Fruit fly (Drosophila melanogaster) whole organism, embryonic: ENCODE data around the gene Nplp3.

ENCODE experiments used
- Abd-B ChIP-seq: fragments of 200-800 bp; sonication (Bioruptor generic); optimal IDR thresholded peaks from 2 replicates; lab custom pipeline; 2018; ENCODE audit warnings: missing biosample characterization, mild to moderate bottlenecking, missing genetic modification characterization, moderate library complexity
- Antp ChIP-seq: fragments of 200-800 bp; sonication (Bioruptor generic); optimal IDR thresholded peaks from 3 replicates; lab custom pipeline; 2016; ENCODE audit warnings: missing biosample characterization, missing genetic modification characterization
- C15 ChIP-seq: fragments of 200-800 bp; sonication (Bioruptor generic); IDR thresholded peaks from 3 replicates; pipeline ENCODE4 v1.3.6; 2022; ENCODE audit warnings: missing biosample characterization, missing genetic modification characterization
- CG10209 ChIP-seq: fragments of 200-800 bp; sonication (Bioruptor generic); optimal IDR thresholded peaks from 3 replicates; lab custom pipeline; 2017; ENCODE audit warnings: missing biosample characterization, mild to moderate bottlenecking, missing genetic modification characterization, missing genetic modification reagents
- CG10366 ChIP-seq: fragments of 200-800 bp; sonication (Bioruptor generic); IDR thresholded peaks from 2 replicates; pipeline ENCODE4 v1.3.6; 2022; ENCODE audit warnings: missing biosample characterization, missing genetic modification characterization
- CG10565 ChIP-seq: fragments of 200-800 bp; sonication (Bioruptor generic); optimal IDR thresholded peaks from 3 replicates; lab custom pipeline; 2016; ENCODE audit warnings: missing biosample characterization, mild to moderate bottlenecking, missing genetic modification characterization
- CG10654 ChIP-seq: fragments of 200-800 bp; sonication (Bioruptor generic); optimal IDR thresholded peaks from 2 replicates; lab custom pipeline; 2016; ENCODE audit warnings: missing biosample characterization, missing genetic modification characterization
- CG11456 ChIP-seq: fragments of 200-800 bp; sonication (Bioruptor generic); IDR thresholded peaks from 3 replicates; pipeline ENCODE4 v1.3.6; 2022; ENCODE audit warnings: missing biosample characterization, missing genetic modification characterization
- CG11560 ChIP-seq: fragments of 200-800 bp; sonication (Bioruptor generic); IDR thresholded peaks from 3 replicates; pipeline ENCODE4 v1.3.6; 2022; ENCODE audit warnings: missing biosample characterization, missing genetic modification characterization
- CG12104 ChIP-seq: fragments of 200-800 bp; sonication (Bioruptor generic); optimal IDR thresholded peaks from 3 replicates; lab custom pipeline; 2016; ENCODE audit warnings: missing biosample characterization, missing genetic modification characterization
- CG12659 ChIP-seq: fragments of 200-800 bp; sonication (Bioruptor generic); optimal IDR thresholded peaks from 3 replicates; lab custom pipeline; 2017; ENCODE audit warnings: mild to moderate bottlenecking, missing biosample characterization, missing genetic modification reagents, missing genetic modification characterization
- CG13123 ChIP-seq: fragments of 200-800 bp; sonication (Bioruptor generic); optimal IDR thresholded peaks from 2 replicates; lab custom pipeline; 2016; ENCODE audit warnings: missing biosample characterization, missing genetic modification characterization
- CG13287 ChIP-seq: fragments of 200-800 bp; sonication (Bioruptor generic); IDR thresholded peaks from 2 replicates; pipeline ENCODE4 v1.3.6; 2022; ENCODE audit warnings: missing biosample characterization, missing genetic modification characterization; ENCODE audit not compliant: partially characterized antibody
- CG16779 ChIP-seq: fragments of 200-800 bp; sonication (Bioruptor generic); IDR thresholded peaks from 2 replicates; pipeline ENCODE4 v1.3.6; 2022; ENCODE audit warnings: missing biosample characterization, missing genetic modification characterization
- CG2678 ChIP-seq: fragments of 200-800 bp; sonication (Bioruptor generic); optimal IDR thresholded peaks from 3 replicates; lab custom pipeline; 2019; ENCODE audit warnings: missing biosample characterization, mild to moderate bottlenecking, missing genetic modification characterization, moderate library complexity
- CG31224 ChIP-seq: fragments of 200-800 bp; sonication (Bioruptor generic); IDR thresholded peaks from 2 replicates; pipeline ENCODE4 v1.3.6; 2022; ENCODE audit warnings: missing biosample characterization, missing genetic modification characterization
- CG3726 ChIP-seq: fragments of 200-800 bp; sonication (Bioruptor generic); IDR thresholded peaks from 3 replicates; pipeline ENCODE4, ENCODE4 v1.3.6; 2022; ENCODE audit warnings: missing biosample characterization, missing genetic modification characterization
- CG42726 ChIP-seq: fragments of 200-800 bp; sonication (Bioruptor generic); IDR thresholded peaks from 2 replicates; pipeline ENCODE4 v1.3.6; 2022; ENCODE audit warnings: missing biosample characterization, missing genetic modification characterization; ENCODE audit not compliant: partially characterized antibody
- CG4617 ChIP-seq: fragments of 200-800 bp; sonication (Bioruptor generic); optimal IDR thresholded peaks from 3 replicates; lab custom pipeline; 2016; ENCODE audit warnings: missing biosample characterization, missing genetic modification characterization, borderline replicate concordance
- CG4730 ChIP-seq: fragments of 200-800 bp; sonication (Bioruptor generic); IDR thresholded peaks from 2 replicates; pipeline ENCODE4 v1.3.6; 2022; ENCODE audit warnings: missing biosample characterization, missing genetic modification characterization
- CG7987 ChIP-seq: fragments of 200-800 bp; sonication (Bioruptor generic); optimal IDR thresholded peaks from 2 replicates; lab custom pipeline; 2018; ENCODE audit warnings: missing biosample characterization, mild to moderate bottlenecking, missing genetic modification characterization, moderate library complexity
- CG9727 ChIP-seq: fragments of 200-800 bp; sonication (Bioruptor generic); optimal IDR thresholded peaks from 3 replicates; lab custom pipeline; 2017; ENCODE audit warnings: missing biosample characterization, mild to moderate bottlenecking, missing genetic modification characterization
- CoRest ChIP-seq: fragments of 200-800 bp; sonication (Bioruptor generic); optimal IDR thresholded peaks from 3 replicates; lab custom pipeline; 2018; ENCODE audit warnings: missing biosample characterization, mild to moderate bottlenecking, missing genetic modification characterization, moderate library complexity
- E2f2 ChIP-seq: fragments of 200-800 bp; sonication (Bioruptor generic); IDR thresholded peaks from 2 replicates; pipeline ENCODE4 v1.3.6; 2022; ENCODE audit warnings: missing biosample characterization, missing genetic modification characterization
- Gsc ChIP-seq: fragments of 200-800 bp; sonication (Bioruptor generic); IDR thresholded peaks from 2 replicates; pipeline ENCODE4 v1.3.6; 2022; ENCODE audit warnings: missing biosample characterization, missing genetic modification characterization
- Meics ChIP-seq: fragments of 200-800 bp; sonication (Bioruptor generic); optimal IDR thresholded peaks from 2 replicates; lab custom pipeline; 2017; ENCODE audit warnings: missing biosample characterization, mild to moderate bottlenecking, missing genetic modification characterization
- NC2β ChIP-seq: fragments of 200-800 bp; sonication (Bioruptor generic); optimal IDR thresholded peaks from 2 replicates; lab custom pipeline; 2016; ENCODE audit warnings: missing biosample characterization, missing genetic modification characterization
- NK7.1 ChIP-seq: fragments of 200-800 bp; sonication (Bioruptor generic); optimal IDR thresholded peaks from 3 replicates; lab custom pipeline; 2016; ENCODE audit warnings: missing biosample characterization, missing genetic modification characterization
- Ptx1 ChIP-seq: fragments of 200-800 bp; sonication (Bioruptor generic); IDR thresholded peaks from 2 replicates; pipeline ENCODE4 v1.3.6; 2022; ENCODE audit warnings: missing biosample characterization, missing genetic modification characterization
- Rfx ChIP-seq: fragments of 200-800 bp; sonication (Bioruptor generic); IDR thresholded peaks from 2 replicates; pipeline ENCODE4 v1.3.6; 2022; ENCODE audit warnings: missing biosample characterization, missing genetic modification characterization
- Sox100B ChIP-seq: fragments of 200-800 bp; sonication (Bioruptor generic); optimal IDR thresholded peaks from 3 replicates; lab custom pipeline; 2018; ENCODE audit warnings: missing biosample characterization, mild to moderate bottlenecking, missing genetic modification characterization
- TFAM ChIP-seq: fragments of 200-800 bp; sonication (Bioruptor generic); optimal IDR thresholded peaks from 2 replicates; lab custom pipeline; 2017; ENCODE audit warnings: missing biosample characterization, missing genetic modification characterization, inconsistent platforms
- Vsx1 ChIP-seq: fragments of 200-800 bp; sonication (Bioruptor generic); optimal IDR thresholded peaks from 2 replicates; lab custom pipeline; 2017; ENCODE audit warnings: missing biosample characterization, mild to moderate bottlenecking, missing genetic modification characterization, missing genetic modification reagents
- Xrp1 ChIP-seq: fragments of 200-800 bp; sonication (Bioruptor generic); IDR thresholded peaks from 2 replicates; pipeline ENCODE4 v1.3.6; 2022; ENCODE audit warnings: missing biosample characterization, missing genetic modification characterization
- ase ChIP-seq: fragments of 200-800 bp; sonication (Bioruptor generic); IDR thresholded peaks from 3 replicates; pipeline ENCODE4 v1.3.6; 2022; ENCODE audit warnings: missing biosample characterization, missing genetic modification characterization
- dpn ChIP-seq, 2 experiments: fragments of 200-800 bp; sonication (Bioruptor generic); optimal IDR thresholded peaks; 3 replicates each; lab custom pipeline; 2016; ENCODE audit warnings: missing biosample characterization in 2 of 2, missing genetic modification characterization in 2 of 2
- esg ChIP-seq: fragments of 200-800 bp; sonication (Bioruptor generic); conservative IDR thresholded peaks from 2 replicates; pipeline ENCODE4 v1.3.6; 2022; ENCODE audit warnings: missing biosample characterization, missing genetic modification characterization
- ewg ChIP-seq: fragments of 200-800 bp; sonication (Bioruptor generic); optimal IDR thresholded peaks from 3 replicates; lab custom pipeline; 2017; ENCODE audit warnings: mild to moderate bottlenecking, missing biosample characterization, missing genetic modification reagents, missing genetic modification characterization
- fru ChIP-seq: fragments of >200 bp; optimal IDR thresholded peaks from 2 replicates; lab custom pipeline; 2017
- gsb ChIP-seq: fragments of 200-800 bp; sonication (Bioruptor generic); IDR thresholded peaks from 2 replicates; pipeline ENCODE4 v1.3.6; 2022; ENCODE audit warnings: missing biosample characterization, missing genetic modification characterization
- org-1 ChIP-seq: fragments of 200-800 bp; sonication (Bioruptor generic); optimal IDR thresholded peaks from 2 replicates; lab custom pipeline; 2017; ENCODE audit warnings: missing biosample characterization, missing genetic modification characterization
- ranshi ChIP-seq: fragments of 200-800 bp; sonication (Bioruptor generic); IDR thresholded peaks from 2 replicates; pipeline ENCODE4 v1.3.6; 2022; ENCODE audit warnings: missing biosample characterization, missing genetic modification characterization
- sc ChIP-seq, 3 experiments: fragments of >200 bp in 2 of 3; fragments of 200-800 bp in 1 of 3; sonication (Bioruptor generic) in 1 of 3; optimal IDR thresholded peaks; 2 replicates in 2 of 3; 3 replicates in 1 of 3; lab custom pipeline; 2017; ENCODE audit warnings: mild to moderate bottlenecking in 1 of 3, missing biosample characterization in 1 of 3, missing genetic modification characterization in 1 of 3, missing genetic modification reagents in 1 of 3
- seq ChIP-seq: fragments of 200-800 bp; sonication (Bioruptor generic); IDR thresholded peaks from 2 replicates; pipeline ENCODE4 v1.3.6; 2022; ENCODE audit warnings: missing biosample characterization, missing genetic modification characterization
- so ChIP-seq: fragments of 200-800 bp; sonication (Bioruptor generic); IDR thresholded peaks from 3 replicates; pipeline ENCODE4 v1.3.6; 2022; ENCODE audit warnings: missing biosample characterization, missing genetic modification characterization
- tgo ChIP-seq: fragments of 200-800 bp; sonication (Bioruptor generic); IDR thresholded peaks from 3 replicates; pipeline ENCODE4 v1.3.6; 2022; ENCODE audit warnings: missing biosample characterization, missing genetic modification characterization
- z ChIP-seq: fragments of 200-800 bp; sonication (Bioruptor generic); IDR thresholded peaks from 3 replicates; pipeline ENCODE4 v1.3.6; 2022; ENCODE audit warnings: missing biosample characterization, missing genetic modification characterization
- zfh1 ChIP-seq: fragments of 200-800 bp; sonication (Bioruptor generic); IDR thresholded peaks from 3 replicates; pipeline ENCODE4 v1.3.6; 2022; ENCODE audit warnings: missing biosample characterization, missing genetic modification characterization

Nplp3 gene

dm6 chr3L:16289067-16289466, 28.8 kb upstream of the Nplp3 start (continued):
- TF ChIP-seq ranshi (GFP tag; lab: Robert Waterston, UW) (0 out of 2 replicates have a peak, but pooled peaks have one; percentile 28), ewg (GFP tag; lab: Kevin White, UChicago) (no peak), seq (GFP tag; lab: Robert Waterston, UW) (peak; percentile 73), ase (GFP tag; lab: Robert Waterston, UW) (peak; percentile 47; the same call in 1 of the 3 replicates), CG10209 (GFP tag; lab: Kevin White, UChicago) (peak; percentile 23), CG11456 (no peak), tgo (GFP tag; lab: Robert Waterston, UW) (peak; percentile 43; the same call in 1 of the 3 replicates), E2f2 (GFP tag; lab: Robert Waterston, UW) (peak; percentile 22; the same call in 1 of the 2 replicates), CG10654 (GFP tag; lab: Kevin White, UChicago) (peak; percentile 2), NK7.1 (GFP tag; lab: Kevin White, UChicago) (no peak), so (GFP tag; lab: Robert Waterston, UW) (peak; percentile 58; the same call in 2 of the 3 replicates), Ptx1 (GFP tag; lab: Robert Waterston, UW) (0 out of 2 replicates have a peak, but pooled peaks have one; percentile 43), Meics (GFP tag; lab: Kevin White, UChicago) (peak; percentile 39), esg (GFP tag; lab: Robert Waterston, UW) (peak; percentile 64; the same call in 1 of the 2 replicates), dpn (GFP tag; optimal IDR thresholded peaks at IDR 0.05; lab: Kevin White, UChicago) (peak in 1 of 2 experiments; percentile 38), CG9727 (GFP tag; lab: Kevin White, UChicago) (no peak), CG12659 (GFP tag; lab: Kevin White, UChicago) (peak; percentile 19), zfh1 (GFP tag; lab: Robert Waterston, UW) (no peak), Rfx (GFP tag; lab: Robert Waterston, UW) (peak; percentile 38; the same call in 1 of the 2 replicates)
- TF ChIP-seq, all 482 proteins: peak for 73

dm6 chr3L:16290850-16291249, 27.0 kb upstream of the Nplp3 start, which contains the start of gene CG13045:
Gene CG13045 (minus strand): TSS chr3L:16290950.
- 0 out of 3 replicates have a peak, but pooled peaks have one; percentile 11 for TF ChIP-seq C15 (GFP tag; lab: Robert Waterston, UW)
- no peak for TF ChIP-seq CG9727 (GFP tag; lab: Kevin White, UChicago)

dm6 chr3L:16291678-16292077, 26.1 kb upstream of the Nplp3 start:
- TF ChIP-seq CG31224 (GFP tag; lab: Robert Waterston, UW) (no peak), Vsx1 (GFP tag; lab: Kevin White, UChicago) (peak; percentile 49), CG16779 (GFP tag; lab: Robert Waterston, UW) (no peak), org-1 (GFP tag; lab: Kevin White, UChicago) (no peak), CG7987 (GFP tag; lab: Kevin White, UChicago) (no peak), CG4730 (no peak), z (0 out of 3 replicates have a peak, but pooled peaks have one; percentile 17), fru (lab: Kevin White, UChicago) (no peak), Sox100B (GFP tag; lab: Kevin White, UChicago) (no peak), Xrp1 (no peak), CoRest (tag; lab: Kevin White, UChicago) (no peak), Antp (GFP tag; lab: Kevin White, UChicago) (no peak), TFAM (GFP tag; lab: Kevin White, UChicago) (no peak), gsb (GFP tag; lab: Robert Waterston, UW) (no peak), CG13287 (GFP tag; lab: Robert Waterston, UW) (peak; percentile 10; the same call in 1 of the 2 replicates), CG4617 (GFP tag; lab: Kevin White, UChicago) (no peak), sc (optimal IDR thresholded peaks at IDR 0.05; lab: Kevin White, UChicago) (no peak), sc (GFP tag; optimal IDR thresholded peaks at IDR 0.05; lab: Kevin White, UChicago) (no peak), CG42726 (GFP tag; lab: Robert Waterston, UW) (0 out of 2 replicates have a peak, but pooled peaks have one; percentile 34), CG2678 (no peak), NC2β (GFP tag; lab: Kevin White, UChicago) (no peak), CG10565 (no peak), CG13123 (no peak), CG10366 (GFP tag; lab: Robert Waterston, UW) (no peak), CG12104 (GFP tag; lab: Kevin White, UChicago) (no peak), CG11560 (tag; lab: Robert Waterston, UW) (no peak), Gsc (GFP tag; lab: Robert Waterston, UW) (no peak), CG3726 (no peak), Abd-B (GFP tag; lab: Kevin White, UChicago) (peak; percentile 11)
